Worm (Caenorhabditis elegans) whole organism, early embryonic: ENCODE results near the gene crn-3.

Experiments
- B0310.2 ChIP-seq: sonication (generic microtip); optimal IDR thresholded peaks from 2 replicates; lab custom pipeline; 2016; ENCODE audit warnings: mild to moderate bottlenecking, missing genetic modification characterization, missing compliant biosample characterization
- F13C5.2 ChIP-seq: sonication (generic microtip); optimal IDR thresholded peaks from 2 replicates; lab custom pipeline; 2017; ENCODE audit warnings: mild to moderate bottlenecking, missing genetic modification characterization, inconsistent platforms, missing compliant biosample characterization
- aly-1 ChIP-seq: sonication (generic microtip); optimal IDR thresholded peaks from 2 replicates; lab custom pipeline; 2016; ENCODE audit warnings: missing genetic modification characterization, missing compliant biosample characterization
- ama-1 ChIP-seq: fragments of 150-350 bp; optimal IDR thresholded peaks from 2 replicates; lab custom pipeline; 2014
- ceh-13 ChIP-seq: fragments of 200-800 bp; sonication (Bioruptor generic); optimal IDR thresholded peaks from 2 replicates; lab custom pipeline; 2018; ENCODE audit warnings: mild to moderate bottlenecking, missing genetic modification characterization, missing compliant biosample characterization
- ceh-36 ChIP-seq: sonication (generic microtip); optimal IDR thresholded peaks from 2 replicates; lab custom pipeline; 2016; ENCODE audit warnings: missing genetic modification characterization, inconsistent platforms, missing compliant biosample characterization
- ets-7 ChIP-seq: sonication (generic microtip); optimal IDR thresholded peaks from 2 replicates; lab custom pipeline; 2016; ENCODE audit warnings: missing genotype, missing genetic modification characterization, missing compliant biosample characterization
- flt-1 ChIP-seq: fragments of 200-800 bp; sonication (Bioruptor generic); IDR thresholded peaks from 2 replicates; pipeline ENCODE4 v1.3.6; 2022; ENCODE audit warnings: missing genetic modification characterization, missing compliant biosample characterization
- hmbx-1 ChIP-seq: sonication (generic microtip); optimal IDR thresholded peaks from 2 replicates; lab custom pipeline; 2016; ENCODE audit warnings: mild to moderate bottlenecking, missing genetic modification characterization, missing compliant biosample characterization
- hmg-4 ChIP-seq: fragments of 200-800 bp; sonication (Bioruptor generic); optimal IDR thresholded peaks from 2 replicates; lab custom pipeline; 2018; ENCODE audit warnings: mild to moderate bottlenecking, missing genetic modification characterization, missing compliant biosample characterization
- hnd-1 ChIP-seq: sonication (generic microtip); optimal IDR thresholded peaks from 2 replicates; lab custom pipeline; 2016; ENCODE audit warnings: missing genetic modification characterization, missing compliant biosample characterization
- pes-1 ChIP-seq: fragments of 200-800 bp; sonication (Bioruptor generic); IDR thresholded peaks from 2 replicates; pipeline ENCODE4 v1.3.6; 2022; ENCODE audit warnings: missing genetic modification reagents, missing genetic modification characterization, missing compliant biosample characterization
- scrt-1 ChIP-seq: fragments of 200-800 bp; sonication (Bioruptor generic); IDR thresholded peaks from 2 replicates; pipeline ENCODE4 v1.3.6; 2022; ENCODE audit warnings: missing genetic modification characterization, missing compliant biosample characterization
- sea-1 ChIP-seq: fragments of 200-800 bp; sonication (Bioruptor generic); conservative IDR thresholded peaks from 2 replicates; pipeline ENCODE4 v1.3.6; 2022; ENCODE audit warnings: missing genetic modification characterization, missing compliant biosample characterization
- tbx-11 ChIP-seq: fragments of 200-800 bp; sonication (Bioruptor generic); IDR thresholded peaks from 2 replicates; pipeline ENCODE4 v1.3.6; 2022; ENCODE audit warnings: missing genetic modification characterization, missing compliant biosample characterization
- tbx-37 ChIP-seq: fragments of 200-800 bp; sonication (Bioruptor generic); conservative IDR thresholded peaks from 2 replicates; pipeline ENCODE4 v1.3.6; 2022; ENCODE audit warnings: missing genetic modification reagents, missing genetic modification characterization, missing compliant biosample characterization
- tra-4 ChIP-seq: sonication (generic microtip); optimal IDR thresholded peaks from 2 replicates; lab custom pipeline; 2017; ENCODE audit warnings: missing genetic modification characterization, missing compliant biosample characterization

Gene crn-3

DNA sequence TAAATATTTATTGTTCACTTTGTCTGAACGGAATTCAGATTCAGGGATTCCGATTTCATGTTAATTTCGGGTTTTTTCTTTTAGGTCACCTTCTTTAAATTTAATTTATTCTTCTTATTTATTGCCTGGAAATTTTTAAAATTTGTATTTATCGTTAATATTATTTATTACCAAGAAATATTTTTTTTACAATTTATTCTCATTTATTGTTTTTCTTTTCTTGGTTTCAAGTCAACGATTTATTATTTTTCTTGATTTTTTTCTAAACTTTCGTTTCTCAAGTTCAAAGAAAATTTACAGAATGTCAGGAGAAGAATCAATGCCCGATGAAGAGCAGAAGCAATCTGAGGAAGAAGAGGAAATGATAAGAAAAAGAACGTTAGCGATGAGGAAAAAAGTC, at the start of gene crn-3:
TSS of gene crn-3 (plus strand) at position 301 of the 400 bp plus-strand sequence.
- TF ChIP-seq hmg-4 (GFP tag; lab: Kevin White, UChicago) (no peak), sea-1 (no peak), B0310.2 (tag; lab: Kevin White, UChicago) (no peak), hmbx-1 (tag; lab: Kevin White, UChicago) (no peak), ama-1 (lab: Kevin White, UChicago) (no peak), ets-7 (tag; lab: Kevin White, UChicago) (no peak), F13C5.2 (tag; lab: Kevin White, UChicago) (no peak), ceh-13 (GFP tag; lab: Kevin White, UChicago) (no peak), ceh-36 (tag; lab: Kevin White, UChicago) (no peak), tbx-37 (GFP tag; lab: Robert Waterston, UW) (no peak)

DNA sequence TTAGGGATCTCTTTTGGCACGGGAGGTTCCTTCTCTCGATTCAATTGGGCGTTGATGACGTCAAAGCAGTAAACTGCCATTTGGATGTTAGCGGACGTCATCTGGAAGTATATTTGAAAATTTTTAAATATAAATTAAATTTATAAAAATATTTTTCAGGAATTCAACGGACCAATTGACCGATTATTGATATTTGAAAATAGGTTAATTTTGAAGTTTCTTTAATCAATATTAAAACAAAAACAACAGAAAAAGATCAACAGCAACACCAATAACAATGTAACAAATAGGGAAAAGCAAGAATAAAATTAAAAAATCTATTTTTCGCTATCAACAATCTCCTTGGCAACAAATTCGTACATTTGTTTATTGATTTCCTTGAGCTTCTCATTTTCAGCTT, 48.6 kb upstream of the crn-3 start, which contains the start of gene R166.3:
TSS of gene R166.3 (minus strand) at position 101 of the 400 bp plus-strand sequence.
- TF ChIP-seq hnd-1 (no peak), flt-1 (GFP tag; lab: Robert Waterston, UW) (no peak), tbx-37 (GFP tag; lab: Robert Waterston, UW) (no peak)

DNA sequence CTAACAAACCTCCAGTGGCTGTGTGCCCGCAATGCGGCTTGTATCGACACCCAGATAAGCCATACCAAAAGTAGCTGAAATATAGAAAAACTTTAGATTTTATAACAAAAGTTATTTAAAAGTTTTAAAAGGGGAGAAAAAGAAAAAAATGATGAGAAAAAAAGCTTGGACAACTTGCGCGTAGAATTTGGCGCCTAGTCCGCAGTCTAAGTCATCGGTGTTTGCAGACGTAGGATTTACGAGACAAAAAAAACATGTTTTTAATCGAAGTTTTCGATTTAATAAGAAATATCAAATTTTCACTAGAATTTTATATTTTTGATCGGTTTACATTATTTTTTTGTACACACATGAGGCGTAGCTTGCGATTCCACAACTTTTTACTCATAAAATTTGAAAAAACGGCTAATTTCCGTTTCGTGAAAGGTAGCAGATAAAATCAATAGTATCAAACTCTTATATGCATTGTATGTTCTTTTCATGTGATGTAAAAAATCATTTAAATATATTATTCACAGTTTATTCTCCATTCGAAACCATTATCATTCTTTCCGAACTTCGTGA, 45.8 kb upstream of the crn-3 start, which contains the start of gene pro-1:
TSS of gene pro-1 (minus strand) at position 74 of the 564 bp plus-strand sequence.
- TF ChIP-seq ceh-36 (tag; lab: Kevin White, UChicago) (no peak), tbx-37 (GFP tag; lab: Robert Waterston, UW) (peak; percentile 5; the same call in 1 of the 2 replicates), ets-7 (tag; lab: Kevin White, UChicago) (no peak), tbx-11 (GFP tag; lab: Robert Waterston, UW) (no peak), ceh-13 (GFP tag; lab: Kevin White, UChicago) (no peak), tra-4 (tag; lab: Kevin White, UChicago) (no peak), F13C5.2 (tag; lab: Kevin White, UChicago) (peak; percentile 47), ama-1 (lab: Kevin White, UChicago) (peak; percentile 81), hmg-4 (GFP tag; lab: Kevin White, UChicago) (peak; percentile 2), hmbx-1 (tag; lab: Kevin White, UChicago) (no peak), hnd-1 (no peak), flt-1 (GFP tag; lab: Robert Waterston, UW) (no peak; the same call in 1 of the 2 replicates), sea-1 (peak; percentile 81), aly-1 (tag; lab: Kevin White, UChicago) (no peak), B0310.2 (tag; lab: Kevin White, UChicago) (no peak), scrt-1 (GFP tag; lab: Robert Waterston, UW) (no peak), pes-1 (GFP tag; lab: Robert Waterston, UW) (peak; percentile 71; the same call in 1 of the 2 replicates)

DNA sequence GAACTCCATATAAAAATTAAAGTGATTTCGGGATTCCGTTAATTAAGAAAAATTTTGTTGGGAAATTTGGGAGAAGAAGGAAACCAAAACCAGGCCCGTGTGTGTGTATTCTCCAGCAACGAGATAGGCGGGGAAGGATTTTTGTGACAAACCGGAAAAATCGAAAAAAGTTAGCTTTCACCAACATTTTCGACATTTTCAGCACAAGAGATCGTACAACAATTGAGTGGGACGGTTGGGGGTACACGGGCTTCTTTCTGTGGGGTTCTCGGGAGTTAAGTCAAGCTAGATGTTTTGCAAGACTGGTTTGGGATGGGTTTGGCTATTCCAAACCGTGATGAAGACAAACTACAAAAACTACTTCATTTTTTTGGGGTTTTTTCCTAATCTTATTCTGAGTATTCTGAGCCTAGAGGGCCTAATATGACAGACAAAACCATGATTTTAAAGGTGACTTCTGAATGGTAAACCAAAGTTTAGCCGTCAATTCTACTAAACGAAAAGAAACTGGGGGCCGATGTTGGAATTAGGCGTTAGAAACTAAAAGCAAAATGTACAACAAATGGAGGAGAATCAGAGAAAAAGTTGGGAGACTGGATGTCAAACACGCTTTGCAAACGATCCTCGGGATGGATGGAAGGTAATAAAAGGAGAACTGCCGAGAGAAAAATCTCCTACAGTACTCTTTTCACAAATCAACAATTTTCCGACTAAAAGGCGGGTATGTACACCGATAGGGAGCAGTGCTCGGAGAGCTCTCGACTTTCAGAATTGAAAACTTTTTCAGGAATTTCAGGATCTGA, 45.0 kb upstream of the crn-3 start:
- no peak for TF ChIP-seq B0310.2 (tag; lab: Kevin White, UChicago)
- TF ChIP-seq ceh-13 (GFP tag; lab: Kevin White, UChicago), result no peak
- 0 out of 2 replicates have a peak, but pooled peaks have one; percentile 7 for TF ChIP-seq pes-1 (GFP tag; lab: Robert Waterston, UW)
- TF ChIP-seq ama-1 (lab: Kevin White, UChicago), result peak; percentile 74

DNA sequence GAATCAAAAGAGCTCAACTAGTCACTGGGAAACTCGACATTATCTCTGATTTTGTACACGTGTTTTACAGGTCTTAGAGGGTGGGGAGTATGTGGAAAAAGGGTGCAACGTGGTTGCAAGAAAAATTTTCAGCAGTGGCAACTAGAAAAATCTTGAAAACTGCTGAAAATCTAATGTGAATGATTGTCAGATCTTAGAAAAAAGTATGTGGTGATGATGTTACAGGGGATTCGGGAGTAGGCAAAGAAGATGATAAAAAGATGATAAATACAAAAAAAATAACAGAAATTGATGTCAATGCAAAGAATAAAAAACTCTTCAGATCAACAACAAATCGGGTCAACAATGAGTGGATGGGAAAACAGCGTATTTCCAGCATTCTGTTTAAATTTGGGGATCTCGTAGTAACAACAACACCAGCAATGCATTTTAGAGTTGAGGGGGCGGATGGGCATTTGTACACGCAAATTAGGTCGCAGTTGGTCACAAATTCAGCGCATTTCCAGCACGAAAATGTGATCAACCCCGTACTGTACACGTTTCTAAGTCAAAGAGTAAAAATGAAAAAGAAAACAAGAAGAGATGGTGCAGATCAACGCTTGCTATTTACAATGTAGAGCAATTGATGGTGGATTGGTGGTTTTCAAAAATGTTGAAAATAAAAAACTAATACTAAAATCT, 44.2 kb upstream of the crn-3 start:
- TF ChIP-seq scrt-1 (GFP tag; lab: Robert Waterston, UW) (0 out of 2 replicates have a peak, but pooled peaks have one; percentile 35), hnd-1 (no peak), tra-4 (tag; lab: Kevin White, UChicago) (no peak), F13C5.2 (tag; lab: Kevin White, UChicago) (no peak), B0310.2 (tag; lab: Kevin White, UChicago) (no peak), sea-1 (no peak)

DNA sequence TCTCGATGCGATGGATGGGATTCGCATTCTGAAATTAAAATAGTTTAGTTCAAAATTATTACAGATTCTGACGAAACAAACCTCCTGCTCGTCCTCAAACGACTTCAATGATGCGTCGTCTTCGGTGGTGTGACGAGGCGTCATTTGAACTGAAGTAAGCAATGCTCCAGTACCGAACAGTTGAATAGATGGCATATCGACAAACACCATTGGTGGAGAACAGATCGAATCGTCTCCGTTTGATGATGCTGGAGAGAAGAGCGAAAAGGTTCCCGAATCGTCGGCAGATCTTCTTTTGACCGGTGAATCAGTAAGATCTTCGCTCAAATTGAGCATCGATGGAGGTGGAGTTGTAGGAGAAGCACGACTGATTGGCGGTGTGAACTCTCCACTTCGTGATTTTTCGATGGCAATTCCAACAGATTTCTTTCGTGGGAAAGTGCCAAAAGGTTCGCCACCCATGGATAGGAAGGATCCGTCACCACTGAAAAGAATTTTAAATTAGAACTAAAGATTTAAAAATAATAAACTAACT, 43.4 kb upstream of the crn-3 start:
- peak; percentile 22 for TF ChIP-seq ama-1 (lab: Kevin White, UChicago)
- no peak for TF ChIP-seq ceh-36 (tag; lab: Kevin White, UChicago)

DNA sequence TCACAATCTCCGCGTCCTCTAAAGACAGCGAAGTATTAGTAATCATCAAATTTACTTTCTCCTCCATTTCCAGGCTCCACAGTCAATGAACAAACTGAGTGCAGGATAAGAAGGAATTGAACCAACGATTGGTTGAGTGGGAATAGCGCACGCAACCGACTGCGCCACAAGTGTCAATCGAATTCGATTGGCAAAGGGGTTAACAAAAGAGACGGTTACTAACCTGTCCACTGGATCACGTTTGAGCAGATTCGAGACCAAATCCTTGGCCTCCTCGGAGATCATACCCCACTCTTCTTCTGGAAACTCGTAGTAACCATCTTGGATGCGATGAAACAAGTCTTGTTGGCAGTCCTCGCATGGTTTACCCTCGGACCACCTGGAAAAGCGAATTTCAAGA, 42.6 kb upstream of the crn-3 start:
- no peak for TF ChIP-seq tbx-11 (GFP tag; lab: Robert Waterston, UW)
- no peak for TF ChIP-seq hmg-4 (GFP tag; lab: Kevin White, UChicago)
- no peak for TF ChIP-seq ets-7 (tag; lab: Kevin White, UChicago)
- peak; percentile 73 for TF ChIP-seq pes-1 (GFP tag; lab: Robert Waterston, UW)
- TF ChIP-seq ceh-13 (GFP tag; lab: Kevin White, UChicago), result peak; percentile 30
- no peak for TF ChIP-seq tbx-37 (GFP tag; lab: Robert Waterston, UW)
- TF ChIP-seq hnd-1, result no peak
- TF ChIP-seq B0310.2 (tag; lab: Kevin White, UChicago), result no peak
- no peak for TF ChIP-seq sea-1
- no peak for TF ChIP-seq ama-1 (lab: Kevin White, UChicago)
- no peak for TF ChIP-seq tra-4 (tag; lab: Kevin White, UChicago)
- TF ChIP-seq scrt-1 (GFP tag; lab: Robert Waterston, UW), result no peak
- no peak for TF ChIP-seq F13C5.2 (tag; lab: Kevin White, UChicago)
- TF ChIP-seq hmbx-1 (tag; lab: Kevin White, UChicago), result no peak
- TF ChIP-seq aly-1 (tag; lab: Kevin White, UChicago), result no peak
- TF ChIP-seq flt-1 (GFP tag; lab: Robert Waterston, UW), result 0 out of 2 replicates have a peak, but pooled peaks have one; percentile 36
- peak; percentile 34 for TF ChIP-seq ceh-36 (tag; lab: Kevin White, UChicago)
